Fruit fly (Drosophila melanogaster): ENCODE measurements around the gene Septin2.

Septin2 gene

dm6 chr3R:20574535-20574980, 13.6 kb downstream of the Septin2 start (continued):
- TF ChIP-seq Dref (GFP tag; IDR thresholded peaks at IDR 0.05): no peak
- TF ChIP-seq CG43689 (GFP tag; IDR thresholded peaks at IDR 0.05): no peak
- TF ChIP-seq slp2 (GFP tag; optimal IDR thresholded peaks at IDR 0.05): no peak
- no peak for TF ChIP-seq CG3726 (GFP tag; IDR thresholded peaks at IDR 0.05)
- no peak for TF ChIP-seq CG1832 (GFP tag; optimal IDR thresholded peaks at IDR 0.05)
- TF ChIP-seq Dad (GFP tag; optimal IDR thresholded peaks at IDR 0.05): no peak
- TF ChIP-seq BEAF-32 (GFP tag; optimal IDR thresholded peaks at IDR 0.05): no peak
- no peak for TF ChIP-seq emc (GFP tag; optimal IDR thresholded peaks at IDR 0.05)
- TF ChIP-seq oc (tag; optimal IDR thresholded peaks at IDR 0.05): no peak
- no peak for TF ChIP-seq CG4730 (GFP tag; IDR thresholded peaks at IDR 0.05)
- TF ChIP-seq p53 (GFP tag; optimal IDR thresholded peaks at IDR 0.05): no peak
- TF ChIP-seq pho (GFP tag; optimal IDR thresholded peaks at IDR 0.05): peak; percentile 9
- peak; percentile 56 for TF ChIP-seq bigmax (GFP tag; optimal IDR thresholded peaks at IDR 0.05)
- peak in 1 of 2 experiments; percentile 18 for TF ChIP-seq insv (GFP tag; optimal IDR thresholded peaks at IDR 0.05)
- no peak for TF ChIP-seq tin (GFP tag; optimal IDR thresholded peaks at IDR 0.05)
- TF ChIP-seq Hmx (GFP tag; optimal IDR thresholded peaks at IDR 0.05): no peak
- peak; percentile 67; the same call in 1 of the 2 replicates for TF ChIP-seq Awh (GFP tag; IDR thresholded peaks at IDR 0.05)
- no peak for TF ChIP-seq CG3847 (GFP tag; IDR thresholded peaks at IDR 0.05)
- no peak for TF ChIP-seq CG31224 (GFP tag; IDR thresholded peaks at IDR 0.05)
- TF ChIP-seq CG18599 (GFP tag; optimal IDR thresholded peaks at IDR 0.05): peak; percentile 54
- TF ChIP-seq chm (GFP tag; IDR thresholded peaks at IDR 0.05): peak; percentile 62
- peak; percentile 10; the same call in 1 of the 2 replicates for TF ChIP-seq peb (GFP tag; IDR thresholded peaks at IDR 0.05)
- TF ChIP-seq CG10543 (GFP tag; optimal IDR thresholded peaks at IDR 0.05): peak; percentile 84
- no peak for TF ChIP-seq CG11696 (GFP tag; IDR thresholded peaks at IDR 0.05)
- TF ChIP-seq ase (GFP tag; IDR thresholded peaks at IDR 0.05): no peak
- peak; percentile 90 for TF ChIP-seq sug (tag; optimal IDR thresholded peaks at IDR 0.05)
- no peak for TF ChIP-seq jing (GFP tag; optimal IDR thresholded peaks at IDR 0.05)
- no peak for TF ChIP-seq CG10959 (GFP tag; IDR thresholded peaks at IDR 0.05)
- no peak for TF ChIP-seq CG7786 (GFP tag; optimal IDR thresholded peaks at IDR 0.05)
- TF ChIP-seq CG11560 (tag; IDR thresholded peaks at IDR 0.05): no peak
- no peak for TF ChIP-seq CHES-1-like (GFP tag; optimal IDR thresholded peaks at IDR 0.05)
- peak; percentile 71 for TF ChIP-seq B-H2 (GFP tag; optimal IDR thresholded peaks at IDR 0.05)
- no peak for TF ChIP-seq CG6272 (GFP tag; IDR thresholded peaks at IDR 0.05)
- TF ChIP-seq Taf1 (GFP tag; IDR thresholded peaks at IDR 0.05): no peak
- TF ChIP-seq MBD-R2 (GFP tag; IDR thresholded peaks at IDR 0.05): peak; percentile 30; the same call in 1 of the 2 replicates
- TF ChIP-seq HmgD (GFP tag; optimal IDR thresholded peaks at IDR 0.05): no peak
- no peak for TF ChIP-seq CG14860 (GFP tag; IDR thresholded peaks at IDR 0.05; ENCODE audit: partially characterized antibody)
- no peak for TF ChIP-seq nmo (GFP tag; optimal IDR thresholded peaks at IDR 0.05)
- no peak for TF ChIP-seq CG18011 (GFP tag; optimal IDR thresholded peaks at IDR 0.05)
- no peak for TF ChIP-seq trh (GFP tag; optimal IDR thresholded peaks at IDR 0.05)
- no peak for TF ChIP-seq Hr39 (optimal IDR thresholded peaks at IDR 0.05)
- TF ChIP-seq CG6254 (GFP tag; optimal IDR thresholded peaks at IDR 0.05): no peak
- no peak for TF ChIP-seq CG9609 (GFP tag; optimal IDR thresholded peaks at IDR 0.05)
- TF ChIP-seq CG10565 (GFP tag; optimal IDR thresholded peaks at IDR 0.05): no peak
- no peak for TF ChIP-seq CG14710 (tag; optimal IDR thresholded peaks at IDR 0.05)
